In the genomic region with DNA sequence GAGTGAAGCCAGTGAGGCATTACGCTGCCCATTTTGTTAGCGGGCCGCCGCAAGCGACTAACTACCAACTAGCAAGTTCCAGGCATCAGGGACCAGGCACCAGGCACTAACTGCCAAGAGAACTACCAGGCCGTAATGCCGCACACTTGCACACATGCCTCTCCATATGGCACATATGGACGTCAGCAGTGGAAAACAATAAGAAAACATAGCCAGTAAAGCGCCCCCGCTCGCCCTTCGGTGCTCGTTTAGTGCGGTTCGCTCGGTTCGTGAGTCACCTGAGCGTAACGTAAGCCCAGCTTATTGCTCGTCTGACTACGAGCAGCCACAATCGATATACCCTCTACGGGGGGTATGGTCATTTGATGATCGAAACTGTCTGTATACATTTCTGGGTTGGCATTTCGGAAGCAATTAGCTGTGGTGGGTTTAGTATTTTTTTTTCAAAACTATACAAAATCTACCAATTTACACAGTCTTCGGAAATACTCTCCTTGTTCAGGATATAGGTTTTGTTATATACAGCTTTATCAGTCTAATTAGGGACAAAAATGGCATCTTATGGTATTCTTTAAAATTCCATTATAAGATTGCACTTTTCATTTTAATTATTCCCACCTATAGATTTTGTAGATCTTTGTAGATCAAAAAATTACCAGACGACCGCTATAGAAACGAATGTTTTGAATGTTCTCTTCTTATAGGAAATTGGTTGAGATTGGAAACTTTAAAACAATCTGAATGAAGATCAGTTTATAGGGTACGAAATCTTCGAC, we compare ENCODE assay signal across 4 fruit fly cellular contexts.
TF ChIP-seq lines count a peak whose summit lies in the region.

No protein-coding gene starts in this region.

TF ChIP-seq in whole organism, embryonic, 481 proteins besides CTCF, POLR2A, EP300 and RAD21 (continued from another document and continues in another):
- TF ChIP-seq p53 (GFP tag; optimal IDR thresholded peaks at IDR 0.05; lab: Kevin White, UChicago) (no peak), pb (GFP tag; optimal IDR thresholded peaks at IDR 0.05; lab: Kevin White, UChicago) (no peak), ash1 (GFP tag; optimal IDR thresholded peaks at IDR 0.05; lab: Kevin White, UChicago) (no peak), CG10543 (GFP tag; optimal IDR thresholded peaks at IDR 0.05; lab: Kevin White, UChicago) (peak; percentile 70), CG30403 (GFP tag; optimal IDR thresholded peaks at IDR 0.05; lab: Kevin White, UChicago) (peak; percentile 32), CG8765 (GFP tag; IDR thresholded peaks at IDR 0.05; lab: Robert Waterston, UW) (no peak), dysf (GFP tag; IDR thresholded peaks at IDR 0.05; lab: Robert Waterston, UW) (no peak), B-H2 (GFP tag; optimal IDR thresholded peaks at IDR 0.05; lab: Kevin White, UChicago) (peak; percentile 26), crp (GFP tag; optimal IDR thresholded peaks at IDR 0.05; lab: Kevin White, UChicago) (no peak), al (GFP tag; IDR thresholded peaks at IDR 0.05; lab: Robert Waterston, UW) (no peak), prd (optimal IDR thresholded peaks at IDR 0.05; lab: Kevin White, UChicago) (no peak), prd (GFP tag; IDR thresholded peaks at IDR 0.05; lab: Robert Waterston, UW) (peak; percentile 27; the same call in 1 of the 3 replicates), Lim3 (GFP tag; IDR thresholded peaks at IDR 0.05; lab: Robert Waterston, UW) (no peak), da (GFP tag; optimal IDR thresholded peaks at IDR 0.05; lab: Kevin White, UChicago) (no peak), H2.0 (GFP tag; IDR thresholded peaks at IDR 0.05; lab: Robert Waterston, UW) (0 out of 2 replicates have a peak, but pooled peaks have one; percentile 17), Ets65A (GFP tag; lab: Kevin White, UChicago) (peak; percentile 20), cg (GFP tag; optimal IDR thresholded peaks at IDR 0.05; lab: Kevin White, UChicago) (peak; percentile 41), lilli (GFP tag; optimal IDR thresholded peaks at IDR 0.05; lab: Kevin White, UChicago) (peak; percentile 28), CG6175 (GFP tag; IDR thresholded peaks at IDR 0.05; lab: Robert Waterston, UW) (peak; percentile 57; the same call in 1 of the 3 replicates), CG2678 (tag; optimal IDR thresholded peaks at IDR 0.05; lab: Kevin White, UChicago) (peak; percentile 47), zen (tag; optimal IDR thresholded peaks at IDR 0.05; lab: Kevin White, UChicago) (peak; percentile 45), sqz (GFP tag; optimal IDR thresholded peaks at IDR 0.05; lab: Kevin White, UChicago) (no peak), ind (GFP tag; optimal IDR thresholded peaks at IDR 0.05; lab: Kevin White, UChicago) (peak; percentile 2), rib (GFP tag; IDR thresholded peaks at IDR 0.05; lab: Robert Waterston, UW) (no peak), CG7556 (GFP tag; optimal IDR thresholded peaks at IDR 0.05; lab: Kevin White, UChicago) (peak; percentile 12), grau (tag; optimal IDR thresholded peaks at IDR 0.05; lab: Kevin White, UChicago) (peak; percentile 11), sr (GFP tag; IDR thresholded peaks at IDR 0.05; lab: Robert Waterston, UW) (0 out of 3 replicates have a peak, but pooled peaks have one; percentile 46), wdn (GFP tag; IDR thresholded peaks at IDR 0.05; lab: Robert Waterston, UW) (no peak), Optix (GFP tag; IDR thresholded peaks at IDR 0.05; lab: Robert Waterston, UW) (0 out of 3 replicates have a peak, but pooled peaks have one; percentile 25), kay (GFP tag; optimal IDR thresholded peaks at IDR 0.05; lab: Kevin White, UChicago) (peak; percentile 66)

TF ChIP-seq in whole organism, prepupa, 60 proteins besides CTCF, POLR2A, EP300 and RAD21 (continued from another document and continues in another):
- TF ChIP-seq acj6 (GFP tag; optimal IDR thresholded peaks at IDR 0.05; lab: Kevin White, UChicago) (peak; percentile 66), CG11902 (GFP tag; optimal IDR thresholded peaks at IDR 0.05; lab: Kevin White, UChicago) (peak; percentile 51), net (GFP tag; optimal IDR thresholded peaks at IDR 0.05; lab: Kevin White, UChicago) (peak; percentile 53), CG15336 (GFP tag; IDR thresholded peaks at IDR 0.05; lab: Robert Waterston, UW) (no peak), CG7368 (GFP tag; optimal IDR thresholded peaks at IDR 0.05; lab: Kevin White, UChicago) (peak; percentile 46), Gug (GFP tag; IDR thresholded peaks at IDR 0.05; lab: Robert Waterston, UW) (no peak), vri (GFP tag; optimal IDR thresholded peaks at IDR 0.05; lab: Kevin White, UChicago) (no peak), dsx (GFP tag; optimal IDR thresholded peaks at IDR 0.05; lab: Kevin White, UChicago; ENCODE audit: poor library complexity, severe bottlenecking) (no peak), CG6276 (GFP tag; optimal IDR thresholded peaks at IDR 0.05; lab: Kevin White, UChicago) (peak; percentile 36), CG9139 (GFP tag; optimal IDR thresholded peaks at IDR 0.05; lab: Kevin White, UChicago) (no peak), CG6792 (GFP tag; optimal IDR thresholded peaks at IDR 0.05; lab: Kevin White, UChicago) (peak; percentile 60), spab (GFP tag; optimal IDR thresholded peaks at IDR 0.05; lab: Kevin White, UChicago) (peak; percentile 52), OdsH (GFP tag; optimal IDR thresholded peaks at IDR 0.05; lab: Kevin White, UChicago) (peak; percentile 71), CG31627 (GFP tag; optimal IDR thresholded peaks at IDR 0.05; lab: Kevin White, UChicago) (peak; percentile 77), ss (GFP tag; optimal IDR thresholded peaks at IDR 0.05; lab: Kevin White, UChicago) (peak in 1 of 2 experiments; percentile 23), fd59A (GFP tag; optimal IDR thresholded peaks at IDR 0.05; lab: Kevin White, UChicago) (peak; percentile 52), CG10669 (GFP tag; optimal IDR thresholded peaks at IDR 0.05; lab: Kevin White, UChicago) (peak; percentile 16), CG34406 (GFP tag; optimal IDR thresholded peaks at IDR 0.05; lab: Kevin White, UChicago) (peak; percentile 58), Ets21C (GFP tag; optimal IDR thresholded peaks at IDR 0.05; lab: Kevin White, UChicago) (peak; percentile 49), CG3919 (GFP tag; optimal IDR thresholded peaks at IDR 0.05; lab: Kevin White, UChicago) (peak; percentile 63), CG11294 (GFP tag; IDR thresholded peaks at IDR 0.05; lab: Robert Waterston, UW) (peak; percentile 16; the same call in 1 of the 2 replicates), CG6163 (GFP tag; IDR thresholded peaks at IDR 0.05; lab: Robert Waterston, UW) (peak; percentile 28; the same call in 2 of the 3 replicates), achi (GFP tag; optimal IDR thresholded peaks at IDR 0.05; lab: Kevin White, UChicago) (peak; percentile 60), Sox14 (GFP tag; optimal IDR thresholded peaks at IDR 0.05; lab: Kevin White, UChicago) (peak; percentile 66), CG16779 (tag; optimal IDR thresholded peaks at IDR 0.05; lab: Kevin White, UChicago) (peak; percentile 26), Sox102F (GFP tag; optimal IDR thresholded peaks at IDR 0.05; lab: Kevin White, UChicago) (peak; percentile 50), CG32006 (GFP tag; optimal IDR thresholded peaks at IDR 0.05; lab: Kevin White, UChicago) (peak; percentile 82), Hr38 (GFP tag; optimal IDR thresholded peaks at IDR 0.05; lab: Kevin White, UChicago) (no peak), pdm3 (GFP tag; optimal IDR thresholded peaks at IDR 0.05; lab: Kevin White, UChicago) (peak; percentile 73), cyc (GFP tag; optimal IDR thresholded peaks at IDR 0.05; lab: Kevin White, UChicago) (peak; percentile 60), svp (GFP tag; lab: Kevin White, UChicago) (peak; percentile 89)

TF ChIP-seq in whole organism, pupa, 21 proteins besides CTCF, POLR2A, EP300 and RAD21 (continued from another document):
- TF ChIP-seq CG9948 (tag; optimal IDR thresholded peaks at IDR 0.05; lab: Kevin White, UChicago): peak; percentile 34
- TF ChIP-seq CG8301 (tag; optimal IDR thresholded peaks at IDR 0.05; lab: Kevin White, UChicago): peak; percentile 44
- peak; percentile 25 for TF ChIP-seq CG17806 (tag; optimal IDR thresholded peaks at IDR 0.05; lab: Kevin White, UChicago)

TF ChIP-seq in whole organism, wandering third instar larva, 38 proteins besides CTCF, POLR2A, EP300 and RAD21 (continued from another document):
- no peak for TF ChIP-seq Vsx2 (GFP tag; optimal IDR thresholded peaks at IDR 0.05; lab: Kevin White, UChicago; ENCODE audit: partially characterized antibody)
- TF ChIP-seq Hnf4 (GFP tag; optimal IDR thresholded peaks at IDR 0.05; lab: Kevin White, UChicago): peak; percentile 3
- TF ChIP-seq rgr (GFP tag; optimal IDR thresholded peaks at IDR 0.05; lab: Kevin White, UChicago): peak; percentile 35
- TF ChIP-seq br (GFP tag; optimal IDR thresholded peaks at IDR 0.05; lab: Kevin White, UChicago): peak; percentile 24
